Fruit fly (Drosophila melanogaster) Kc167 (cell line): ENCODE results near the gene CG45690.

Experiments used
- Myc ChIP-seq: fragments of >200 bp; optimal IDR thresholded peaks from 2 replicates; lab custom pipeline; 2017; ENCODE audit warnings: missing external identifiers
- Sin3A ChIP-seq: fragments of >200 bp; optimal IDR thresholded peaks from 2 replicates; lab custom pipeline; 2018; ENCODE audit warnings: missing external identifiers
- h ChIP-seq: fragments of >200 bp; optimal IDR thresholded peaks from 3 replicates; lab custom pipeline; 2018; ENCODE audit warnings: missing external identifiers
- insv ChIP-seq: fragments of >200 bp; optimal IDR thresholded peaks from 3 replicates; lab custom pipeline; 2018; ENCODE audit warnings: missing external identifiers
- psq ChIP-seq: fragments of >200 bp; optimal IDR thresholded peaks from 2 replicates; lab custom pipeline; 2017; ENCODE audit warnings: missing external identifiers
- ttk ChIP-seq: sonication (Bioruptor generic); optimal IDR thresholded peaks from 2 replicates; lab custom pipeline; 2017; ENCODE audit warnings: missing external identifiers

DNA sequence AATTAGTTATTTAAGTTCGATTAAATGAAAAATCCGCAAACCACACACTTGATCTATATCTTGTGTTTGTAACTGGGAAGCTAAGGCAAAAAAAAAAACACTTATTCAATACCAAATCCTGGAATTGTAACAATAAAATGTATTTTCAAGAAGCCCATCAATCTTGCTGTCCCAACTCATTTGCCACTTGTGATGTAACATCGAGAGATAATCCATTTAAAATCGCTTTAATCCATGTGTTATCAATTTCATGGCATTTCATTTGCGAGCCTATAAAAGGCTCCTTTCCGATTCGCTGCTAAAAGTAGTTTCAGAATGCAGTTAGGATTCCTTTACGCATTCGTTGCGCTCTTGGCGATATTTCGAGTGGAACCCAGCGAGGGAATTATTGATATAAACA, 18.4 kb upstream of the CG45690 start, which contains the start of gene CG31872:
- TF ChIP-seq ttk: no peak
- no peak for TF ChIP-seq Myc (lab: Kevin White, UChicago)
- no peak for TF ChIP-seq Sin3A (lab: Kevin White, UChicago)
- no peak for TF ChIP-seq psq
- TF ChIP-seq h (lab: Kevin White, UChicago): no peak
- no peak for TF ChIP-seq insv (lab: Kevin White, UChicago)
